Worm (Caenorhabditis elegans) whole organism, L4 larva: ENCODE data around the gene fbxa-153.

Source experiments
- aly-2 ChIP-seq: sonication (generic microtip); optimal IDR thresholded peaks from 2 replicates; lab custom pipeline; 2018; ENCODE audit warnings: missing biosample characterization, missing genetic modification characterization
- ceh-28 ChIP-seq: fragments of 150-350 bp; optimal IDR thresholded peaks from 2 replicates; lab custom pipeline; 2014; ENCODE audit warnings: missing biosample characterization, missing genetic modification reagents, missing genetic modification characterization
- daf-12 ChIP-seq: fragments of 150-350 bp; optimal IDR thresholded peaks from 2 replicates; lab custom pipeline; 2014; ENCODE audit warnings: missing biosample characterization, missing genetic modification reagents, missing genetic modification characterization
- daf-16 ChIP-seq, 3 experiments: sonication (generic microtip); optimal IDR thresholded peaks; 2 replicates each; lab custom pipeline; 2016 to 2017; ENCODE audit warnings: missing genetic modification characterization in 3 of 3, missing genetic modification reagents in 3 of 3, mild to moderate bottlenecking in 2 of 3, missing compliant biosample characterization in 2 of 3, missing biosample characterization in 1 of 3, moderate library complexity in 1 of 3
- egl-27 ChIP-seq: sonication (generic microtip); optimal IDR thresholded peaks from 3 replicates; lab custom pipeline; 2017; ENCODE audit warnings: missing biosample characterization, missing genetic modification reagents, missing genetic modification characterization
- lin-15B ChIP-seq: fragments of 150-350 bp; sonication (generic microtip); optimal IDR thresholded peaks from 3 replicates; lab custom pipeline; 2014; ENCODE audit warnings: missing biosample characterization, missing genetic modification characterization
- lin-38 ChIP-seq: fragments of 200-800 bp; sonication (Bioruptor generic); IDR thresholded peaks from 2 replicates; pipeline ENCODE4 v1.3.6; 2022; ENCODE audit warnings: missing genetic modification reagents, missing genetic modification characterization, missing compliant biosample characterization
- nhr-237 ChIP-seq: sonication (generic microtip); optimal IDR thresholded peaks from 2 replicates; lab custom pipeline; 2017; ENCODE audit warnings: missing biosample characterization, missing genetic modification characterization
- nhr-77 ChIP-seq: fragments of 150-350 bp; optimal IDR thresholded peaks from 2 replicates; lab custom pipeline; 2014; ENCODE audit warnings: missing biosample characterization, missing genetic modification characterization
- unc-39 ChIP-seq: sonication (generic microtip); optimal IDR thresholded peaks from 2 replicates; lab custom pipeline; 2017; ENCODE audit warnings: missing biosample characterization, missing genetic modification characterization
- unc-62 ChIP-seq, 3 experiments: fragments of 150-350 bp in 1 of 3; sonication (generic microtip); optimal IDR thresholded peaks in 2 of 3; peaks in 1 of 3; 1 replicate in 1 of 3; 2 replicates in 2 of 3; lab custom pipeline; 2014 to 2017; ENCODE audit warnings: missing biosample characterization in 3 of 3, missing genetic modification characterization in 3 of 3, missing genetic modification reagents in 3 of 3, missing genotype in 1 of 3
- zag-1 ChIP-seq: fragments of 150-350 bp; optimal IDR thresholded peaks from 2 replicates; lab custom pipeline; 2014; ENCODE audit warnings: missing biosample characterization, missing genetic modification characterization

DNA sequence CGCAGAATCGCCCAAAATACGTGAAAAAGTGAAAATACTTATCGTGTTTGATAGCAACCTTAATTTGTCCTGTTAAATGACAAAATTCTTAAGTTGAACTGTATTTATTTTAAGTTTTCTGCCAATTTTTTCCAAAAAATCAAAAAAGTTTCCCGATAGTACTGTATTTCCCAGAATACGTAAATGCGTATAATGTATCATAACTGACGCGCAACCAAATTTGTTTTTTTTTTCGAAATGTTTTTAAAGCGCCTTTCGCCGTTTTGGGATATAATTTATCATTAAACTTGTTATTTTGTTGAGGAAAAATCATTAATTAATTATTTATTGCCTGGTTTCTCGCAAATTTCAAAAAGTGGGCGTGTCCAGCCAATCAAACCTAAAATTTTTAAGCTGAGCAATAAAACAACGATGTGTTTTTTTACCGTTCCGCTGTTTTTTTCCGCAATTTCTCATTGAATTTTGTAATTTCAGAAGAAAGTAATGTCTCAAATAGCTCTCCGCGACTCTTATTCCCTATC lies 39.1 kb downstream of the fbxa-153 start, which contains the start of gene fbxa-95:
- TF ChIP-seq ceh-28 (tag; lab: Kevin White, UChicago), result no peak
- no peak for TF ChIP-seq daf-12 (tag; lab: Kevin White, UChicago)
- TF ChIP-seq aly-2 (tag; lab: Kevin White, UChicago), result no peak
- TF ChIP-seq egl-27, result no peak
- TF ChIP-seq lin-15B (tag; lab: Kevin White, UChicago), result no peak
- TF ChIP-seq lin-38 (GFP tag; lab: Robert Waterston, UW), result no peak
- no peak for TF ChIP-seq daf-16 (GFP tag; optimal IDR thresholded peaks at IDR 0.05; lab: Kevin White, UChicago)
- TF ChIP-seq daf-16 (tag; optimal IDR thresholded peaks at IDR 0.05; lab: Kevin White, UChicago), result no peak
- TF ChIP-seq unc-62 (GFP tag; optimal IDR thresholded peaks at IDR 0.05 in 1 of 2; lab: Kevin White, UChicago), result no peak
- TF ChIP-seq unc-62 (tag; optimal IDR thresholded peaks at IDR 0.05; lab: Kevin White, UChicago), result no peak
- TF ChIP-seq nhr-237 (tag; lab: Kevin White, UChicago), result no peak
- no peak for TF ChIP-seq zag-1 (tag; lab: Kevin White, UChicago)
- no peak for TF ChIP-seq nhr-77 (tag; lab: Kevin White, UChicago)
- no peak for TF ChIP-seq unc-39 (tag; lab: Kevin White, UChicago)
